Worm (Caenorhabditis elegans) whole organism, late embryonic: Measurements from ENCODE around the gene pap-2.

Source experiments
- C38D4.7 ChIP-seq: fragments of 200-800 bp; sonication (Bioruptor generic); optimal IDR thresholded peaks from 2 replicates; lab custom pipeline; 2018; ENCODE audit warnings: mild to moderate bottlenecking, missing genetic modification characterization, moderate library complexity, missing compliant biosample characterization
- K02D7.2 ChIP-seq: sonication (generic microtip); optimal IDR thresholded peaks from 2 replicates; lab custom pipeline; 2017; ENCODE audit warnings: mild to moderate bottlenecking, missing genetic modification characterization, missing compliant biosample characterization
- ceh-19 ChIP-seq: fragments of 200-800 bp; sonication (Bioruptor generic); optimal IDR thresholded peaks from 2 replicates; lab custom pipeline; 2018; ENCODE audit warnings: mild to moderate bottlenecking, missing genetic modification characterization, missing compliant biosample characterization
- ceh-22 ChIP-seq: sonication (generic microtip); optimal IDR thresholded peaks from 2 replicates; lab custom pipeline; 2017; ENCODE audit warnings: missing biosample characterization, missing genetic modification characterization
- ceh-24 ChIP-seq: sonication (generic microtip); optimal IDR thresholded peaks from 2 replicates; lab custom pipeline; 2016; ENCODE audit warnings: mild to moderate bottlenecking, missing genetic modification characterization, missing compliant biosample characterization
- ceh-30 ChIP-seq: fragments of 150-350 bp; optimal IDR thresholded peaks from 2 replicates; lab custom pipeline; 2014; ENCODE audit warnings: missing biosample characterization, missing genetic modification characterization
- ceh-31 ChIP-seq: sonication (generic microtip); optimal IDR thresholded peaks from 2 replicates; lab custom pipeline; 2016; ENCODE audit warnings: missing genetic modification characterization, missing compliant biosample characterization
- ceh-48 ChIP-seq: sonication (generic microtip); optimal IDR thresholded peaks from 2 replicates; lab custom pipeline; 2016; ENCODE audit warnings: missing genetic modification characterization, inconsistent platforms, missing compliant biosample characterization
- ceh-6 ChIP-seq: fragments of 200-800 bp; sonication (Bioruptor generic); optimal IDR thresholded peaks from 2 replicates; lab custom pipeline; 2018; ENCODE audit warnings: mild to moderate bottlenecking, missing genetic modification characterization, missing compliant biosample characterization
- che-1 ChIP-seq: sonication (generic microtip); optimal IDR thresholded peaks from 2 replicates; lab custom pipeline; 2016; ENCODE audit warnings: mild to moderate bottlenecking, missing genetic modification characterization, missing compliant biosample characterization
- dmd-4 ChIP-seq: sonication (generic microtip); optimal IDR thresholded peaks from 2 replicates; lab custom pipeline; 2016; ENCODE audit warnings: borderline replicate concordance, missing genetic modification characterization, missing compliant biosample characterization
- dve-1 ChIP-seq: sonication (generic microtip); optimal IDR thresholded peaks from 2 replicates; lab custom pipeline; 2017; ENCODE audit warnings: antibody characterized with exemption, mild to moderate bottlenecking, missing genetic modification characterization, missing compliant biosample characterization
- elt-2 ChIP-seq: sonication (generic microtip); optimal IDR thresholded peaks from 2 replicates; lab custom pipeline; 2016; ENCODE audit warnings: missing genetic modification reagents, missing genetic modification characterization, missing compliant biosample characterization
- fkh-10 ChIP-seq: fragments of 150-350 bp; optimal IDR thresholded peaks from 2 replicates; lab custom pipeline; 2014; ENCODE audit warnings: missing biosample characterization, missing genetic modification reagents, missing genetic modification characterization
- fkh-6 ChIP-seq: sonication (generic microtip); optimal IDR thresholded peaks from 2 replicates; lab custom pipeline; 2016; ENCODE audit warnings: missing genetic modification characterization, missing compliant biosample characterization
- hlh-13 ChIP-seq: fragments of 200-800 bp; sonication (Bioruptor generic); optimal IDR thresholded peaks from 2 replicates; lab custom pipeline; 2018; ENCODE audit warnings: mild to moderate bottlenecking, missing genetic modification characterization, missing compliant biosample characterization
- hlh-15 ChIP-seq: sonication (generic microtip); optimal IDR thresholded peaks from 2 replicates; lab custom pipeline; 2016; ENCODE audit warnings: missing genetic modification characterization, missing compliant biosample characterization
- hlh-6 ChIP-seq: sonication (generic microtip); optimal IDR thresholded peaks from 2 replicates; lab custom pipeline; 2016; ENCODE audit warnings: missing genotype, missing genetic modification characterization, missing compliant biosample characterization
- lin-11 ChIP-seq: fragments of 200-800 bp; sonication (Bioruptor generic); optimal IDR thresholded peaks from 2 replicates; lab custom pipeline; 2018; ENCODE audit warnings: mild to moderate bottlenecking, missing genetic modification characterization, missing compliant biosample characterization
- madf-2 ChIP-seq: sonication (generic microtip); optimal IDR thresholded peaks from 2 replicates; lab custom pipeline; 2017; ENCODE audit warnings: missing genetic modification characterization, missing compliant biosample characterization
- nfya-1 ChIP-seq: sonication (generic microtip); optimal IDR thresholded peaks from 2 replicates; lab custom pipeline; 2017; ENCODE audit warnings: missing genetic modification characterization, mild to moderate bottlenecking, missing compliant biosample characterization, antibody characterized with exemption, moderate library complexity
- nhr-11 ChIP-seq: fragments of 150-350 bp; optimal IDR thresholded peaks from 2 replicates; lab custom pipeline; 2014; ENCODE audit warnings: missing biosample characterization, missing genetic modification characterization
- nhr-232 ChIP-seq: sonication (generic microtip); optimal IDR thresholded peaks from 2 replicates; lab custom pipeline; 2016; ENCODE audit warnings: missing genetic modification characterization, missing compliant biosample characterization
- npax-4 ChIP-seq: sonication (generic microtip); optimal IDR thresholded peaks from 2 replicates; lab custom pipeline; 2016; ENCODE audit warnings: missing genetic modification characterization, missing compliant biosample characterization
- pag-3 ChIP-seq: sonication (generic microtip); optimal IDR thresholded peaks from 2 replicates; lab custom pipeline; 2016; ENCODE audit warnings: missing compliant biosample characterization, missing genetic modification characterization, borderline replicate concordance
- pha-2 ChIP-seq: sonication (generic microtip); optimal IDR thresholded peaks from 2 replicates; lab custom pipeline; 2017; ENCODE audit warnings: mild to moderate bottlenecking, missing genetic modification characterization, missing compliant biosample characterization
- pqm-1 ChIP-seq: sonication (generic microtip); optimal IDR thresholded peaks from 2 replicates; lab custom pipeline; 2016; ENCODE audit warnings: missing genetic modification characterization, missing compliant biosample characterization
- rnt-1 ChIP-seq: sonication (generic microtip); optimal IDR thresholded peaks from 2 replicates; lab custom pipeline; 2016; ENCODE audit warnings: missing genetic modification characterization, missing compliant biosample characterization
- sox-2 ChIP-seq: fragments of 200-800 bp; sonication (Bioruptor generic); IDR thresholded peaks from 2 replicates; pipeline ENCODE4 v1.3.6; 2022; ENCODE audit warnings: missing genetic modification reagents, missing genetic modification characterization, missing compliant biosample characterization
- syd-9 ChIP-seq: sonication (generic microtip); optimal IDR thresholded peaks from 2 replicates; lab custom pipeline; 2016; ENCODE audit warnings: mild to moderate bottlenecking, missing genetic modification characterization, moderate library complexity, missing compliant biosample characterization
- tbx-2 ChIP-seq: sonication (generic microtip); optimal IDR thresholded peaks from 2 replicates; lab custom pipeline; 2016; ENCODE audit warnings: missing genetic modification characterization, missing compliant biosample characterization
- tbx-7 ChIP-seq: sonication (generic microtip); optimal IDR thresholded peaks from 2 replicates; lab custom pipeline; 2016; ENCODE audit warnings: missing genotype, missing genetic modification characterization, missing compliant biosample characterization
- unc-3 ChIP-seq, 2 experiments: fragments of 200-800 bp in 1 of 2; sonication (Bioruptor generic) in 1 of 2; sonication (generic microtip) in 1 of 2; conservative IDR thresholded peaks in 1 of 2; optimal IDR thresholded peaks in 1 of 2; 2 replicates each; pipeline versions ENCODE4 v1.3.6 to Lab custom; 2016 to 2022; ENCODE audit warnings: missing compliant biosample characterization in 2 of 2, missing genetic modification characterization in 2 of 2, missing genetic modification reagents in 1 of 2
- unc-86 ChIP-seq: sonication (generic microtip); optimal IDR thresholded peaks from 2 replicates; lab custom pipeline; 2016; ENCODE audit warnings: missing genetic modification characterization, missing compliant biosample characterization

pap-2 gene

DNA sequence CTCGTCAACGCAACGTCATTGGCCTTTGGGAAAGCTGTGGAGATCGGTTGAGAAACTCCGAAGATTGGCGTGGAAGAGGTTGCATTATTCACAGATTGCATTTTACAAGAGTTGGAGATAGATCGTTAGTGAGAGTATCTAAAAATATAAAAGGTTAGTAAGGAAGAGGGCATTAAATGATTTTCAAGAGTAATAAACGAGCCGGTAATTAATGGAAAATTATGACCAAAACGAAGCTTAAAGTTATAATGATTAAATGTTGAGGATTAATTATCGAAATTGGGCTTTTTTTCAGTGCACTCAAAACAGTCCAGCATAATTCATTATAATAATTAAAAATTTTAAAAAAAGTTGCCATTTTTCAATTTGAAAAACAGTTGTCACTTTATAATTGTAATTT is at the start of gene pap-2:
TSS of gene pap-2 (minus strand) at position 101 of the 400 bp plus-strand sequence.
- no peak for TF ChIP-seq pag-3 (tag; lab: Kevin White, UChicago)
- no peak for TF ChIP-seq nhr-232 (tag; lab: Kevin White, UChicago)
- no peak for TF ChIP-seq npax-4 (tag; lab: Kevin White, UChicago)

- no peak for TF ChIP-seq elt-2 (tag; lab: Kevin White, UChicago)
- no peak for TF ChIP-seq unc-86 (tag; lab: Kevin White, UChicago)
- no peak for TF ChIP-seq unc-3 (GFP tag; conservative IDR thresholded peaks at IDR 0.05; lab: Robert Waterston, UW)
- no peak for TF ChIP-seq unc-3 (tag; optimal IDR thresholded peaks at IDR 0.05; lab: Kevin White, UChicago)
- TF ChIP-seq ceh-22 (tag; lab: Kevin White, UChicago) = no peak
- no peak for TF ChIP-seq ceh-24
- no peak for TF ChIP-seq madf-2
- TF ChIP-seq hlh-13 (GFP tag; lab: Kevin White, UChicago) = no peak
- no peak for TF ChIP-seq ceh-19
- TF ChIP-seq nfya-1 (tag; lab: Kevin White, UChicago) = no peak
- no peak for TF ChIP-seq pag-3 (tag; lab: Kevin White, UChicago)
- TF ChIP-seq nhr-11 (tag; lab: Kevin White, UChicago) = no peak
- no peak for TF ChIP-seq lin-11 (tag; lab: Kevin White, UChicago)
- no peak for TF ChIP-seq hlh-15 (tag; lab: Kevin White, UChicago)
- TF ChIP-seq che-1 (tag; lab: Kevin White, UChicago) = no peak
- TF ChIP-seq K02D7.2 (tag; lab: Kevin White, UChicago) = no peak
- no peak for TF ChIP-seq C38D4.7 (GFP tag; lab: Kevin White, UChicago)
- no peak for TF ChIP-seq pha-2 (tag; lab: Kevin White, UChicago)
- no peak for TF ChIP-seq tbx-2 (tag; lab: Kevin White, UChicago)
Measured at ce11 chrII:9658915-9659314, 49.7 kb upstream of the pap-2 start, which contains the start of gene ZK1320.2. Gene ZK1320.2 (minus strand): TSS chrII:9659002.

- TF ChIP-seq K02D7.2 (tag; lab: Kevin White, UChicago) = no peak
- TF ChIP-seq elt-2 (tag; lab: Kevin White, UChicago) = peak; percentile 19
- TF ChIP-seq, all 69 proteins: peak for 1
Measured at ce11 chrII:9656210-9656755, 47.1 kb upstream of the pap-2 start, which contains the start of gene gstk-1. Gene gstk-1 (plus strand): TSS chrII:9656705.

ce11 chrII:9655530-9656139 is 46.4 kb upstream of the pap-2 start, which contains the start of gene ZK1307.1:
Gene ZK1307.1 (minus strand): TSS chrII:9655580.
- peak; percentile 29 for TF ChIP-seq elt-2 (tag; lab: Kevin White, UChicago)
- no peak for TF ChIP-seq fkh-6 (tag; lab: Kevin White, UChicago)
- TF ChIP-seq ceh-30 (tag; lab: Kevin White, UChicago) = no peak
- no peak for TF ChIP-seq fkh-10
- no peak for TF ChIP-seq dmd-4 (tag; lab: Kevin White, UChicago)
- TF ChIP-seq syd-9 (tag; lab: Kevin White, UChicago) = no peak
- no peak for TF ChIP-seq ceh-6
- TF ChIP-seq, all 69 proteins: peak for 1

- TF ChIP-seq C38D4.7 (GFP tag; lab: Kevin White, UChicago) = no peak
- TF ChIP-seq madf-2 = no peak
- TF ChIP-seq syd-9 (tag; lab: Kevin White, UChicago) = no peak
- no peak for TF ChIP-seq hlh-6 (tag; lab: Kevin White, UChicago)
Measured at ce11 chrII:9653679-9654078, 44.5 kb upstream of the pap-2 start, which contains the start of gene ZK1307.2. Gene ZK1307.2 (minus strand): TSS chrII:9653952.

- no peak for TF ChIP-seq ceh-31
- TF ChIP-seq pqm-1 (tag; lab: Kevin White, UChicago) = no peak
- TF ChIP-seq ceh-48 (tag; lab: Kevin White, UChicago) = no peak
- no peak for TF ChIP-seq pag-3 (tag; lab: Kevin White, UChicago)
- TF ChIP-seq tbx-7 (tag; lab: Kevin White, UChicago) = no peak
- no peak for TF ChIP-seq C38D4.7 (GFP tag; lab: Kevin White, UChicago)
- TF ChIP-seq nhr-232 (tag; lab: Kevin White, UChicago) = no peak
- no peak for TF ChIP-seq syd-9 (tag; lab: Kevin White, UChicago)
- TF ChIP-seq rnt-1 (tag; lab: Kevin White, UChicago) = no peak
- no peak for TF ChIP-seq dve-1 (tag; lab: Kevin White, UChicago)
- TF ChIP-seq sox-2 (GFP tag; lab: Robert Waterston, UW) = no peak
Measured at ce11 chrII:9652919-9653318, 43.7 kb upstream of the pap-2 start, which contains the start of gene ZK1307.3. Gene ZK1307.3 (minus strand): TSS chrII:9653019.
